Worm (Caenorhabditis elegans): ENCODE data around the gene lgc-45.

- no peak for TF ChIP-seq dve-1 (tag; optimal IDR thresholded peaks at IDR 0.05; ENCODE audit: insufficient read depth)
- no peak for TF ChIP-seq ces-1 (GFP tag; optimal IDR thresholded peaks at IDR 0.05)
- no peak for TF ChIP-seq F10B5.3 (tag; optimal IDR thresholded peaks at IDR 0.05)
- TF ChIP-seq lsy-2 (tag; optimal IDR thresholded peaks at IDR 0.05): no peak
- TF ChIP-seq spr-3 (GFP tag; optimal IDR thresholded peaks at IDR 0.05): no peak
- no peak for TF ChIP-seq nhr-77 (tag; optimal IDR thresholded peaks at IDR 0.05)
- TF ChIP-seq ZK337.2 (GFP tag; IDR thresholded peaks at IDR 0.05): no peak
- no peak for TF ChIP-seq arid-1 (GFP tag; conservative IDR thresholded peaks at IDR 0.05)
Measured at ce11 chrII:3570927-3571538, 13.8 kb downstream of the lgc-45 start, which contains the start of the genes clec-128 and clec-129.
